Worm (Caenorhabditis elegans) whole organism, early embryonic: ENCODE data around the gene fbxb-98.

Experiments used
- B0310.2 ChIP-seq: sonication (generic microtip); optimal IDR thresholded peaks from 2 replicates; lab custom pipeline; 2016; ENCODE audit warnings: mild to moderate bottlenecking, missing genetic modification characterization, missing compliant biosample characterization
- F13C5.2 ChIP-seq: sonication (generic microtip); optimal IDR thresholded peaks from 2 replicates; lab custom pipeline; 2017; ENCODE audit warnings: mild to moderate bottlenecking, missing genetic modification characterization, inconsistent platforms, missing compliant biosample characterization
- aly-1 ChIP-seq: sonication (generic microtip); optimal IDR thresholded peaks from 2 replicates; lab custom pipeline; 2016; ENCODE audit warnings: missing genetic modification characterization, missing compliant biosample characterization
- ama-1 ChIP-seq: fragments of 150-350 bp; optimal IDR thresholded peaks from 2 replicates; lab custom pipeline; 2014
- ceh-13 ChIP-seq: fragments of 200-800 bp; sonication (Bioruptor generic); optimal IDR thresholded peaks from 2 replicates; lab custom pipeline; 2018; ENCODE audit warnings: mild to moderate bottlenecking, missing genetic modification characterization, missing compliant biosample characterization
- ceh-36 ChIP-seq: sonication (generic microtip); optimal IDR thresholded peaks from 2 replicates; lab custom pipeline; 2016; ENCODE audit warnings: missing genetic modification characterization, inconsistent platforms, missing compliant biosample characterization
- ets-7 ChIP-seq: sonication (generic microtip); optimal IDR thresholded peaks from 2 replicates; lab custom pipeline; 2016; ENCODE audit warnings: missing genotype, missing genetic modification characterization, missing compliant biosample characterization
- flt-1 ChIP-seq: fragments of 200-800 bp; sonication (Bioruptor generic); IDR thresholded peaks from 2 replicates; pipeline ENCODE4 v1.3.6; 2022; ENCODE audit warnings: missing genetic modification characterization, missing compliant biosample characterization
- hmbx-1 ChIP-seq: sonication (generic microtip); optimal IDR thresholded peaks from 2 replicates; lab custom pipeline; 2016; ENCODE audit warnings: mild to moderate bottlenecking, missing genetic modification characterization, missing compliant biosample characterization
- hmg-4 ChIP-seq: fragments of 200-800 bp; sonication (Bioruptor generic); optimal IDR thresholded peaks from 2 replicates; lab custom pipeline; 2018; ENCODE audit warnings: mild to moderate bottlenecking, missing genetic modification characterization, missing compliant biosample characterization
- hnd-1 ChIP-seq: sonication (generic microtip); optimal IDR thresholded peaks from 2 replicates; lab custom pipeline; 2016; ENCODE audit warnings: missing genetic modification characterization, missing compliant biosample characterization
- pes-1 ChIP-seq: fragments of 200-800 bp; sonication (Bioruptor generic); IDR thresholded peaks from 2 replicates; pipeline ENCODE4 v1.3.6; 2022; ENCODE audit warnings: missing genetic modification reagents, missing genetic modification characterization, missing compliant biosample characterization
- scrt-1 ChIP-seq: fragments of 200-800 bp; sonication (Bioruptor generic); IDR thresholded peaks from 2 replicates; pipeline ENCODE4 v1.3.6; 2022; ENCODE audit warnings: missing genetic modification characterization, missing compliant biosample characterization
- sea-1 ChIP-seq: fragments of 200-800 bp; sonication (Bioruptor generic); conservative IDR thresholded peaks from 2 replicates; pipeline ENCODE4 v1.3.6; 2022; ENCODE audit warnings: missing genetic modification characterization, missing compliant biosample characterization
- tbx-11 ChIP-seq: fragments of 200-800 bp; sonication (Bioruptor generic); IDR thresholded peaks from 2 replicates; pipeline ENCODE4 v1.3.6; 2022; ENCODE audit warnings: missing genetic modification characterization, missing compliant biosample characterization
- tbx-37 ChIP-seq: fragments of 200-800 bp; sonication (Bioruptor generic); conservative IDR thresholded peaks from 2 replicates; pipeline ENCODE4 v1.3.6; 2022; ENCODE audit warnings: missing genetic modification reagents, missing genetic modification characterization, missing compliant biosample characterization
- tra-4 ChIP-seq: sonication (generic microtip); optimal IDR thresholded peaks from 2 replicates; lab custom pipeline; 2017; ENCODE audit warnings: missing genetic modification characterization, missing compliant biosample characterization

The fbxb-98 gene

ce11 chrII:1889071-1889470 is 26.6 kb downstream of the fbxb-98 start, which contains the start of gene math-8:
TSS of gene math-8 (minus strand) at chrII:1889171.
- TF ChIP-seq flt-1 (GFP tag; lab: Robert Waterston, UW), result no peak
- TF ChIP-seq pes-1 (GFP tag; lab: Robert Waterston, UW), result no peak
- no peak for TF ChIP-seq tbx-37 (GFP tag; lab: Robert Waterston, UW)
- TF ChIP-seq ceh-13 (GFP tag; lab: Kevin White, UChicago), result no peak
- no peak for TF ChIP-seq aly-1 (tag; lab: Kevin White, UChicago)
- no peak for TF ChIP-seq ets-7
- TF ChIP-seq hmg-4 (GFP tag; lab: Kevin White, UChicago), result no peak
- TF ChIP-seq tra-4 (tag; lab: Kevin White, UChicago), result no peak
- TF ChIP-seq ama-1 (lab: Kevin White, UChicago), result no peak

- no peak for TF ChIP-seq ama-1 (lab: Kevin White, UChicago)
- TF ChIP-seq hmbx-1 (tag; lab: Kevin White, UChicago), result no peak
- no peak for TF ChIP-seq tbx-11 (GFP tag; lab: Robert Waterston, UW)
- TF ChIP-seq tra-4 (tag; lab: Kevin White, UChicago), result no peak
- no peak for TF ChIP-seq B0310.2 (tag; lab: Kevin White, UChicago)
- no peak for TF ChIP-seq aly-1 (tag; lab: Kevin White, UChicago)
- TF ChIP-seq hnd-1 (tag; lab: Kevin White, UChicago), result no peak
These were observed 28.2 kb downstream of the fbxb-98 start, which contains the start of gene math-9 for ce11 chrII:1890682-1891081. TSS of gene math-9 (minus strand) at chrII:1890782.

- TF ChIP-seq ceh-36 (tag; lab: Kevin White, UChicago) (no peak), ceh-13 (GFP tag; lab: Kevin White, UChicago) (no peak), hmbx-1 (tag; lab: Kevin White, UChicago) (no peak), scrt-1 (GFP tag; lab: Robert Waterston, UW) (no peak), tbx-37 (GFP tag; lab: Robert Waterston, UW) (no peak)
These were observed 31.5 kb downstream of the fbxb-98 start, which contains the start of gene C16C4.1 for ce11 chrII:1893912-1894311. TSS of gene C16C4.1 (plus strand) at chrII:1894212.

- no peak for TF ChIP-seq scrt-1 (GFP tag; lab: Robert Waterston, UW)
These were observed 32.8 kb downstream of the fbxb-98 start, which contains the start of gene C46F9.5 for ce11 chrII:1895278-1895677. TSS of gene C46F9.5 (plus strand) at chrII:1895578.

- TF ChIP-seq scrt-1 (GFP tag; lab: Robert Waterston, UW), result no peak
- TF ChIP-seq F13C5.2 (tag; lab: Kevin White, UChicago), result no peak
- no peak for TF ChIP-seq ets-7
- TF ChIP-seq B0310.2 (tag; lab: Kevin White, UChicago), result no peak
- TF ChIP-seq hmg-4 (GFP tag; lab: Kevin White, UChicago), result no peak
- no peak for TF ChIP-seq flt-1 (GFP tag; lab: Robert Waterston, UW)
- no peak for TF ChIP-seq tbx-37 (GFP tag; lab: Robert Waterston, UW)
- TF ChIP-seq ceh-36 (tag; lab: Kevin White, UChicago), result no peak
- no peak for TF ChIP-seq ama-1 (lab: Kevin White, UChicago)
- TF ChIP-seq aly-1 (tag; lab: Kevin White, UChicago), result no peak
- no peak for TF ChIP-seq pes-1 (GFP tag; lab: Robert Waterston, UW)
- TF ChIP-seq hmbx-1 (tag; lab: Kevin White, UChicago), result no peak
- TF ChIP-seq tra-4 (tag; lab: Kevin White, UChicago), result no peak
- no peak for TF ChIP-seq ceh-13 (GFP tag; lab: Kevin White, UChicago)
These were observed 33.3 kb downstream of the fbxb-98 start, which contains the start of gene math-25 for ce11 chrII:1895762-1896161. TSS of gene math-25 (plus strand) at chrII:1896062.

ce11 chrII:1897936-1898335 is 35.5 kb downstream of the fbxb-98 start, which contains the start of gene C46F9.6:
TSS of gene C46F9.6 (plus strand) at chrII:1898236.
- TF ChIP-seq tra-4 (tag; lab: Kevin White, UChicago), result no peak
- no peak for TF ChIP-seq aly-1 (tag; lab: Kevin White, UChicago)
- no peak for TF ChIP-seq tbx-11 (GFP tag; lab: Robert Waterston, UW)
- no peak for TF ChIP-seq sea-1 (GFP tag; lab: Robert Waterston, UW)
- no peak for TF ChIP-seq ets-7
- no peak for TF ChIP-seq F13C5.2 (tag; lab: Kevin White, UChicago)
- no peak for TF ChIP-seq scrt-1 (GFP tag; lab: Robert Waterston, UW)

- TF ChIP-seq flt-1 (GFP tag; lab: Robert Waterston, UW), result no peak
- TF ChIP-seq tbx-37 (GFP tag; lab: Robert Waterston, UW), result no peak
These were observed 37.5 kb downstream of the fbxb-98 start, which contains the start of gene math-24 for ce11 chrII:1899934-1900333. TSS of gene math-24 (plus strand) at chrII:1900234.

ce11 chrII:1901981-1902380 is 39.5 kb downstream of the fbxb-98 start, which contains the start of gene math-23:
TSS of gene math-23 (plus strand) at chrII:1902281.
- TF ChIP-seq ceh-13 (GFP tag; lab: Kevin White, UChicago) (no peak), scrt-1 (GFP tag; lab: Robert Waterston, UW) (no peak), sea-1 (GFP tag; lab: Robert Waterston, UW) (no peak), F13C5.2 (tag; lab: Kevin White, UChicago) (no peak), tra-4 (tag; lab: Kevin White, UChicago) (no peak), aly-1 (tag; lab: Kevin White, UChicago) (no peak), hnd-1 (tag; lab: Kevin White, UChicago) (no peak), hmbx-1 (tag; lab: Kevin White, UChicago) (no peak), pes-1 (GFP tag; lab: Robert Waterston, UW) (no peak), tbx-37 (GFP tag; lab: Robert Waterston, UW) (no peak), tbx-11 (GFP tag; lab: Robert Waterston, UW) (no peak), B0310.2 (tag; lab: Kevin White, UChicago) (no peak), hmg-4 (GFP tag; lab: Kevin White, UChicago) (no peak), ama-1 (lab: Kevin White, UChicago) (no peak), flt-1 (GFP tag; lab: Robert Waterston, UW) (no peak), ceh-36 (tag; lab: Kevin White, UChicago) (no peak), ets-7 (no peak)
